Fruit fly (Drosophila melanogaster) whole organism, prepupa: Measurements from ENCODE around the gene Pdss2.

ENCODE experiments used
- Blimp-1 ChIP-seq: fragments of 200-800 bp; sonication (Bioruptor generic); optimal IDR thresholded peaks from 3 replicates; lab custom pipeline; 2017; ENCODE audit warnings: missing biosample characterization, missing genetic modification characterization, mild to moderate bottlenecking, moderate library complexity, missing genetic modification reagents
- CG10631 ChIP-seq: fragments of 200-800 bp; sonication (Bioruptor generic); optimal IDR thresholded peaks from 2 replicates; lab custom pipeline; 2016; ENCODE audit warnings: missing biosample characterization, missing genetic modification characterization
- CG10669 ChIP-seq: fragments of 200-800 bp; sonication (Bioruptor generic); optimal IDR thresholded peaks from 3 replicates; lab custom pipeline; 2018; ENCODE audit warnings: missing biosample characterization, mild to moderate bottlenecking, missing genetic modification characterization, moderate library complexity
- CG11294 ChIP-seq: fragments of 200-800 bp; sonication (Bioruptor generic); IDR thresholded peaks from 2 replicates; pipeline ENCODE4 v1.3.6; 2022; ENCODE audit warnings: missing biosample characterization, missing genetic modification characterization
- CG11762 ChIP-seq: fragments of 200-800 bp; sonication (Bioruptor generic); optimal IDR thresholded peaks from 3 replicates; lab custom pipeline; 2016; ENCODE audit warnings: missing biosample characterization, missing genetic modification characterization; ENCODE audit not compliant: insufficient read depth
- CG11902 ChIP-seq: fragments of 200-800 bp; sonication (Bioruptor generic); optimal IDR thresholded peaks from 3 replicates; lab custom pipeline; 2016; ENCODE audit warnings: missing biosample characterization, missing genetic modification characterization
- CG15336 ChIP-seq: fragments of 200-800 bp; sonication (Bioruptor generic); IDR thresholded peaks from 2 replicates; pipeline ENCODE4 v1.3.6; 2022; ENCODE audit warnings: missing biosample characterization, missing genetic modification characterization
- CG1621 ChIP-seq: fragments of 200-800 bp; sonication (Bioruptor generic); optimal IDR thresholded peaks from 3 replicates; lab custom pipeline; 2018; ENCODE audit warnings: missing biosample characterization, mild to moderate bottlenecking, missing genetic modification characterization
- CG3032 ChIP-seq: fragments of 200-800 bp; optimal IDR thresholded peaks from 2 replicates; lab custom pipeline; 2019; ENCODE audit warnings: missing biosample characterization, mild to moderate bottlenecking, missing genetic modification characterization, moderate library complexity
- CG31627 ChIP-seq: fragments of 200-800 bp; sonication (Bioruptor generic); optimal IDR thresholded peaks from 3 replicates; lab custom pipeline; 2016; ENCODE audit warnings: missing biosample characterization, missing genetic modification characterization
- CG32006 ChIP-seq: fragments of 200-800 bp; sonication (Bioruptor generic); optimal IDR thresholded peaks from 3 replicates; lab custom pipeline; 2017; ENCODE audit warnings: missing biosample characterization, mild to moderate bottlenecking, missing genetic modification characterization
- CG34406 ChIP-seq: fragments of 200-800 bp; sonication (Bioruptor generic); optimal IDR thresholded peaks from 3 replicates; lab custom pipeline; 2016; ENCODE audit warnings: missing biosample characterization, missing genetic modification characterization
- CG3919 ChIP-seq: fragments of 200-800 bp; sonication (Bioruptor generic); optimal IDR thresholded peaks from 3 replicates; lab custom pipeline; 2016; ENCODE audit warnings: missing biosample characterization, missing genetic modification characterization
- CG4318 ChIP-seq: fragments of 200-800 bp; sonication (Bioruptor generic); optimal IDR thresholded peaks from 3 replicates; lab custom pipeline; 2017; ENCODE audit warnings: missing biosample characterization, mild to moderate bottlenecking, missing genetic modification characterization
- CG6163 ChIP-seq: fragments of 200-800 bp; sonication (Bioruptor generic); IDR thresholded peaks from 3 replicates; pipeline ENCODE4 v1.3.6; 2022; ENCODE audit warnings: missing biosample characterization, missing genetic modification characterization
- CG6276 ChIP-seq: fragments of 200-800 bp; sonication (Bioruptor generic); optimal IDR thresholded peaks from 2 replicates; lab custom pipeline; 2017; ENCODE audit warnings: missing biosample characterization, mild to moderate bottlenecking, missing genetic modification characterization
- CG6792 ChIP-seq: fragments of 200-800 bp; sonication (Bioruptor generic); optimal IDR thresholded peaks from 3 replicates; lab custom pipeline; 2016; ENCODE audit warnings: missing biosample characterization, missing genetic modification characterization
- CG6808 ChIP-seq: fragments of 200-800 bp; sonication (Bioruptor generic); optimal IDR thresholded peaks from 3 replicates; lab custom pipeline; 2017; ENCODE audit warnings: missing biosample characterization, missing genetic modification characterization, mild to moderate bottlenecking, moderate library complexity, missing genetic modification reagents
- CG6854 ChIP-seq: fragments of 200-800 bp; sonication (Bioruptor generic); optimal IDR thresholded peaks from 2 replicates; lab custom pipeline; 2017; ENCODE audit warnings: missing biosample characterization, mild to moderate bottlenecking, missing genetic modification characterization
- CG7368 ChIP-seq: fragments of 200-800 bp; sonication (Bioruptor generic); optimal IDR thresholded peaks from 3 replicates; lab custom pipeline; 2016; ENCODE audit warnings: missing biosample characterization, missing genetic modification characterization
- CG8119 ChIP-seq: fragments of 200-800 bp; sonication (Bioruptor generic); IDR thresholded peaks from 3 replicates; pipeline ENCODE4 v1.3.6; 2022; ENCODE audit warnings: missing biosample characterization, missing genetic modification characterization
- CG8319 ChIP-seq: fragments of 200-800 bp; sonication (Bioruptor generic); optimal IDR thresholded peaks from 3 replicates; lab custom pipeline; 2016; ENCODE audit warnings: missing biosample characterization, missing genetic modification characterization
- CG8632 ChIP-seq: fragments of 200-800 bp; sonication (Bioruptor generic); optimal IDR thresholded peaks from 3 replicates; lab custom pipeline; 2016; ENCODE audit warnings: missing biosample characterization, missing genetic modification characterization
- CG9139 ChIP-seq: fragments of 200-800 bp; sonication (Bioruptor generic); optimal IDR thresholded peaks from 3 replicates; lab custom pipeline; 2017; ENCODE audit warnings: missing biosample characterization, mild to moderate bottlenecking, missing genetic modification characterization
- Eip75B ChIP-seq: fragments of 200-800 bp; sonication (Bioruptor generic); optimal IDR thresholded peaks from 3 replicates; lab custom pipeline; 2016; ENCODE audit warnings: missing biosample characterization, missing genetic modification characterization
- Eip93F ChIP-seq: fragments of 200-800 bp; sonication (Bioruptor generic); optimal IDR thresholded peaks from 2 replicates; lab custom pipeline; 2016; ENCODE audit warnings: missing biosample characterization, mild to moderate bottlenecking, missing genetic modification characterization
- Ets21C ChIP-seq: fragments of 200-800 bp; sonication (Bioruptor generic); optimal IDR thresholded peaks from 3 replicates; lab custom pipeline; 2016; ENCODE audit warnings: missing biosample characterization, missing genetic modification characterization
- Hr38 ChIP-seq: sonication (Bioruptor generic); optimal IDR thresholded peaks from 2 replicates; lab custom pipeline; 2016; ENCODE audit warnings: missing biosample characterization, missing genetic modification characterization
- Hr39 ChIP-seq: fragments of 200-800 bp; sonication (Bioruptor generic); optimal IDR thresholded peaks from 2 replicates; lab custom pipeline; 2016; ENCODE audit warnings: missing biosample characterization, missing genetic modification characterization
- Lpt ChIP-seq: fragments of 200-800 bp; sonication (Bioruptor generic); optimal IDR thresholded peaks from 3 replicates; lab custom pipeline; 2016; ENCODE audit warnings: missing biosample characterization, missing genetic modification characterization
- OdsH ChIP-seq: fragments of 200-800 bp; sonication (Bioruptor generic); optimal IDR thresholded peaks from 3 replicates; lab custom pipeline; 2016; ENCODE audit warnings: missing biosample characterization, missing genetic modification characterization
- Smox ChIP-seq: fragments of 200-800 bp; sonication (Bioruptor generic); optimal IDR thresholded peaks from 3 replicates; lab custom pipeline; 2016; ENCODE audit warnings: missing biosample characterization, missing genetic modification characterization
- Sox102F ChIP-seq: fragments of 200-800 bp; sonication (Bioruptor generic); optimal IDR thresholded peaks from 2 replicates; lab custom pipeline; 2016; ENCODE audit warnings: missing biosample characterization, mild to moderate bottlenecking, missing genetic modification characterization
- Sox14 ChIP-seq: fragments of 200-800 bp; sonication (Bioruptor generic); optimal IDR thresholded peaks from 3 replicates; lab custom pipeline; 2016; ENCODE audit warnings: missing biosample characterization, missing genetic modification characterization
- Sox15 ChIP-seq: fragments of 200-800 bp; sonication (Bioruptor generic); optimal IDR thresholded peaks from 3 replicates; lab custom pipeline; 2016; ENCODE audit warnings: missing biosample characterization, missing genetic modification characterization
- cyc ChIP-seq: fragments of 200-800 bp; sonication (Bioruptor generic); optimal IDR thresholded peaks from 3 replicates; lab custom pipeline; 2016; ENCODE audit warnings: missing biosample characterization, missing genetic modification characterization
- dsx ChIP-seq: fragments of 200-800 bp; optimal IDR thresholded peaks from 3 replicates; lab custom pipeline; 2019; ENCODE audit warnings: missing biosample characterization, mild to moderate bottlenecking, missing genetic modification characterization, moderate library complexity; ENCODE audit not compliant: poor library complexity, severe bottlenecking
- eg ChIP-seq: fragments of 200-800 bp; sonication (Bioruptor generic); IDR thresholded peaks from 3 replicates; pipeline ENCODE4 v1.3.6; 2022; ENCODE audit warnings: missing biosample characterization, missing genetic modification characterization
- esn ChIP-seq: fragments of 200-800 bp; sonication (Bioruptor generic); optimal IDR thresholded peaks from 2 replicates; lab custom pipeline; 2016; ENCODE audit warnings: missing biosample characterization, mild to moderate bottlenecking, missing genetic modification characterization, moderate library complexity
- fd59A ChIP-seq: fragments of 200-800 bp; sonication (Bioruptor generic); optimal IDR thresholded peaks from 2 replicates; lab custom pipeline; 2017; ENCODE audit warnings: missing biosample characterization, mild to moderate bottlenecking, missing genetic modification characterization, missing genetic modification reagents
- fd85E ChIP-seq: fragments of 200-800 bp; sonication (Bioruptor generic); optimal IDR thresholded peaks from 3 replicates; lab custom pipeline; 2016; ENCODE audit warnings: missing biosample characterization, missing genetic modification characterization
- fkh ChIP-seq: fragments of 200-800 bp; sonication (Bioruptor generic); optimal IDR thresholded peaks from 3 replicates; lab custom pipeline; 2017; ENCODE audit warnings: missing biosample characterization, mild to moderate bottlenecking, missing genetic modification characterization, moderate library complexity
- lz ChIP-seq: fragments of 200-800 bp; sonication (Bioruptor generic); optimal IDR thresholded peaks from 3 replicates; lab custom pipeline; 2016; ENCODE audit warnings: missing biosample characterization, missing genetic modification characterization
- net ChIP-seq: fragments of 200-800 bp; sonication (Bioruptor generic); optimal IDR thresholded peaks from 3 replicates; lab custom pipeline; 2016; ENCODE audit warnings: missing biosample characterization, missing genetic modification characterization
- spab ChIP-seq: fragments of 200-800 bp; sonication (Bioruptor generic); optimal IDR thresholded peaks from 2 replicates; lab custom pipeline; 2017; ENCODE audit warnings: missing biosample characterization, mild to moderate bottlenecking, missing genetic modification characterization, missing genetic modification reagents
- ss ChIP-seq, 2 experiments: fragments of 200-800 bp; sonication (Bioruptor generic); optimal IDR thresholded peaks; 2 replicates in 1 of 2; 3 replicates in 1 of 2; lab custom pipeline; 2017 to 2018; ENCODE audit warnings: mild to moderate bottlenecking in 2 of 2, missing biosample characterization in 2 of 2, missing genetic modification characterization in 2 of 2, moderate library complexity in 1 of 2
- svp ChIP-seq: fragments of 200-800 bp; sonication (Bioruptor generic); peaks from one replicate; lab custom pipeline; 2016; ENCODE audit warnings: missing biosample characterization, missing genetic modification characterization
- topi ChIP-seq: fragments of 200-800 bp; sonication (Bioruptor generic); optimal IDR thresholded peaks from 3 replicates; lab custom pipeline; 2016; ENCODE audit warnings: missing biosample characterization, missing genetic modification characterization
- vri ChIP-seq: fragments of 200-800 bp; sonication (Bioruptor generic); optimal IDR thresholded peaks from 3 replicates; lab custom pipeline; 2016; ENCODE audit warnings: missing biosample characterization, mild to moderate bottlenecking, missing genetic modification characterization

The Pdss2 gene

dm6 chr3L:21057568-21057940 is 29.8 kb downstream of the Pdss2 start (continued):
- TF ChIP-seq CG6276 (GFP tag; lab: Kevin White, UChicago) = no peak
- no peak for TF ChIP-seq CG8319 (GFP tag; lab: Kevin White, UChicago)
- no peak for TF ChIP-seq CG3032 (tag; lab: Kevin White, UChicago)
- TF ChIP-seq Sox102F (GFP tag; lab: Kevin White, UChicago) = no peak
- TF ChIP-seq spab (GFP tag; lab: Kevin White, UChicago) = no peak
- TF ChIP-seq eg (GFP tag; lab: Robert Waterston, UW) = peak; percentile 54; the same call in 2 of the 3 replicates
- TF ChIP-seq Smox (GFP tag; lab: Kevin White, UChicago) = no peak
- no peak for TF ChIP-seq CG11762
- no peak for TF ChIP-seq CG9139 (GFP tag; lab: Kevin White, UChicago)
- TF ChIP-seq fd59A (GFP tag; lab: Kevin White, UChicago) = no peak
- TF ChIP-seq OdsH (GFP tag; lab: Kevin White, UChicago) = no peak
- no peak for TF ChIP-seq CG31627
- no peak for TF ChIP-seq lz (GFP tag; lab: Kevin White, UChicago)
- TF ChIP-seq CG10669 = no peak

- TF ChIP-seq svp (GFP tag; lab: Kevin White, UChicago) (no peak), fkh (GFP tag; lab: Kevin White, UChicago) (peak; percentile 42), Sox15 (no peak), CG11294 (GFP tag; lab: Robert Waterston, UW) (no peak), net (GFP tag; lab: Kevin White, UChicago) (no peak), CG11762 (no peak), Eip93F (GFP tag; lab: Kevin White, UChicago) (no peak), CG6854 (GFP tag; lab: Kevin White, UChicago) (peak; percentile 73), CG15336 (GFP tag; lab: Robert Waterston, UW) (no peak), CG10631 (GFP tag; lab: Kevin White, UChicago) (no peak), Sox102F (GFP tag; lab: Kevin White, UChicago) (peak; percentile 52), CG6163 (GFP tag; lab: Robert Waterston, UW) (peak; percentile 77), CG11902 (no peak), Hr39 (GFP tag; lab: Kevin White, UChicago) (no peak), esn (GFP tag; lab: Kevin White, UChicago) (peak; percentile 17), ss (GFP tag; optimal IDR thresholded peaks at IDR 0.05; lab: Kevin White, UChicago) (peak; percentile 45 to 57), Hr38 (GFP tag; lab: Kevin White, UChicago) (no peak), Ets21C (GFP tag; lab: Kevin White, UChicago) (no peak), Sox14 (GFP tag; lab: Kevin White, UChicago) (peak; percentile 57), cyc (no peak), CG4318 (GFP tag; lab: Kevin White, UChicago) (no peak), topi (GFP tag; lab: Kevin White, UChicago) (peak; percentile 12), CG32006 (GFP tag; lab: Kevin White, UChicago) (no peak), CG1621 (peak; percentile 11), CG7368 (GFP tag; lab: Kevin White, UChicago) (peak; percentile 35), OdsH (GFP tag; lab: Kevin White, UChicago) (no peak), fd59A (GFP tag; lab: Kevin White, UChicago) (no peak), dsx (GFP tag; lab: Kevin White, UChicago) (peak; percentile 58), CG8632 (GFP tag; lab: Kevin White, UChicago) (no peak), CG3919 (GFP tag; lab: Kevin White, UChicago) (peak; percentile 39), CG3032 (tag; lab: Kevin White, UChicago) (peak; percentile 5), Eip75B (GFP tag; lab: Kevin White, UChicago) (peak; percentile 19), CG9139 (GFP tag; lab: Kevin White, UChicago) (no peak), eg (GFP tag; lab: Robert Waterston, UW) (peak; percentile 69), CG6276 (GFP tag; lab: Kevin White, UChicago) (no peak), CG8119 (GFP tag; lab: Robert Waterston, UW) (0 out of 3 replicates have a peak, but pooled peaks have one; percentile 22), CG6792 (GFP tag; lab: Kevin White, UChicago) (no peak), CG34406 (GFP tag; lab: Kevin White, UChicago) (no peak), Lpt (peak; percentile 41), fd85E (no peak), vri (peak; percentile 81), CG6808 (GFP tag; lab: Kevin White, UChicago) (no peak), Blimp-1 (GFP tag; lab: Kevin White, UChicago) (no peak)
Observed at dm6 chr3L:21058651-21059050, 30.9 kb downstream of the Pdss2 start.
